Worm (Caenorhabditis elegans) whole organism, young adult: ENCODE data around the gene eri-12.

Source experiments
- F22D6.2 ChIP-seq: sonication (generic microtip); optimal IDR thresholded peaks from 2 replicates; lab custom pipeline; 2016; ENCODE audit warnings: mild to moderate bottlenecking, missing genetic modification characterization, missing compliant biosample characterization
- K11D2.4 ChIP-seq: fragments of 200-800 bp; sonication (Bioruptor generic); IDR thresholded peaks from 2 replicates; pipeline ENCODE4 v1.3.6; 2022; ENCODE audit warnings: missing genetic modification reagents, missing genetic modification characterization, missing compliant biosample characterization
- Y53F4B.3 ChIP-seq: fragments of 200-800 bp; sonication (Bioruptor generic); IDR thresholded peaks from 2 replicates; pipeline ENCODE4 v1.3.6; 2022; ENCODE audit warnings: missing genetic modification reagents, missing genetic modification characterization, missing compliant biosample characterization
- Y53G8AR.9 ChIP-seq: fragments of 200-800 bp; sonication (Bioruptor generic); conservative IDR thresholded peaks from 2 replicates; pipeline ENCODE4 v1.3.6; 2022; ENCODE audit warnings: missing genetic modification reagents, missing genetic modification characterization, missing compliant biosample characterization
- Y56A3A.18 ChIP-seq: fragments of 200-800 bp; sonication (Bioruptor generic); IDR thresholded peaks from 2 replicates; pipeline ENCODE4 v1.3.6; 2022; ENCODE audit warnings: missing genetic modification reagents, missing genetic modification characterization, missing compliant biosample characterization
- Y95B8A.8 ChIP-seq: fragments of 200-800 bp; sonication (Bioruptor generic); IDR thresholded peaks from 2 replicates; pipeline ENCODE4 v1.3.6; 2022; ENCODE audit warnings: missing genetic modification reagents, missing genetic modification characterization, missing compliant biosample characterization
- ZK185.1 ChIP-seq: sonication (generic microtip); optimal IDR thresholded peaks from 2 replicates; lab custom pipeline; 2016; ENCODE audit warnings: mild to moderate bottlenecking, missing genetic modification characterization, missing compliant biosample characterization; ENCODE audit not compliant: poor library complexity, severe bottlenecking
- akir-1 ChIP-seq: fragments of 200-800 bp; sonication (Bioruptor generic); optimal IDR thresholded peaks from 2 replicates; lab custom pipeline; 2018; ENCODE audit warnings: mild to moderate bottlenecking, missing genetic modification characterization, moderate library complexity, missing compliant biosample characterization
- atf-7 ChIP-seq: sonication (generic microtip); optimal IDR thresholded peaks from 2 replicates; lab custom pipeline; 2017; ENCODE audit warnings: mild to moderate bottlenecking, missing genetic modification characterization, missing compliant biosample characterization
- attf-3 ChIP-seq: fragments of 200-800 bp; sonication (Bioruptor generic); conservative IDR thresholded peaks from 2 replicates; pipeline ENCODE4 v1.3.6; 2022; ENCODE audit warnings: missing genetic modification reagents, missing genetic modification characterization, missing compliant biosample characterization
- bed-1 ChIP-seq: fragments of 200-800 bp; sonication (Bioruptor generic); IDR thresholded peaks from 2 replicates; pipeline ENCODE4 v1.3.6; 2022; ENCODE audit warnings: missing genetic modification reagents, missing genetic modification characterization, missing compliant biosample characterization
- cebp-1 ChIP-seq, 2 experiments: fragments of 200-800 bp in 1 of 2; sonication (Bioruptor generic) in 1 of 2; sonication (generic microtip) in 1 of 2; IDR thresholded peaks in 1 of 2; optimal IDR thresholded peaks in 1 of 2; 2 replicates each; pipeline versions ENCODE4 v1.3.6 to Lab custom; 2017 to 2022; ENCODE audit warnings: missing compliant biosample characterization in 2 of 2, missing genetic modification characterization in 2 of 2, mild to moderate bottlenecking in 1 of 2, missing genetic modification reagents in 1 of 2, moderate library complexity in 1 of 2
- ceh-27 ChIP-seq: fragments of 200-800 bp; sonication (Bioruptor generic); optimal IDR thresholded peaks from 2 replicates; lab custom pipeline; 2018; ENCODE audit warnings: mild to moderate bottlenecking, missing genetic modification characterization, moderate library complexity, missing compliant biosample characterization
- ceh-91 ChIP-seq: fragments of 200-800 bp; sonication (Bioruptor generic); IDR thresholded peaks from 2 replicates; pipeline ENCODE4 v1.3.6; 2022; ENCODE audit warnings: missing genetic modification reagents, missing genetic modification characterization, missing compliant biosample characterization
- chd-7 ChIP-seq: sonication (generic microtip); optimal IDR thresholded peaks from 2 replicates; lab custom pipeline; 2016; ENCODE audit warnings: mild to moderate bottlenecking, missing genetic modification characterization, moderate library complexity, missing compliant biosample characterization
- dox-1 ChIP-seq: fragments of 200-800 bp; sonication (Bioruptor generic); IDR thresholded peaks from 2 replicates; pipeline ENCODE4 v1.3.6; 2022; ENCODE audit warnings: missing genetic modification reagents, missing genetic modification characterization, missing compliant biosample characterization
- efl-1 ChIP-seq: fragments of 150-350 bp; optimal IDR thresholded peaks from 2 replicates; lab custom pipeline; 2014; ENCODE audit warnings: missing biosample characterization, missing genetic modification reagents, missing genetic modification characterization
- egl-18 ChIP-seq: fragments of 200-800 bp; sonication (Bioruptor generic); IDR thresholded peaks from 2 replicates; pipeline ENCODE4 v1.3.6; 2022; ENCODE audit warnings: missing genetic modification reagents, missing genetic modification characterization, missing compliant biosample characterization
- ets-4 ChIP-seq: fragments of 200-800 bp; sonication (Bioruptor generic); optimal IDR thresholded peaks from 2 replicates; lab custom pipeline; 2018; ENCODE audit warnings: mild to moderate bottlenecking, missing genetic modification characterization, missing compliant biosample characterization
- hlh-12 ChIP-seq: sonication (generic microtip); optimal IDR thresholded peaks from 2 replicates; lab custom pipeline; 2016; ENCODE audit warnings: missing genetic modification characterization, missing compliant biosample characterization
- hlh-26 ChIP-seq: fragments of 200-800 bp; sonication (Bioruptor generic); conservative IDR thresholded peaks from 2 replicates; pipeline ENCODE4 v1.3.6; 2022; ENCODE audit warnings: missing genetic modification reagents, missing genetic modification characterization, missing compliant biosample characterization
- lag-1 ChIP-seq: fragments of 200-800 bp; sonication (Bioruptor generic); IDR thresholded peaks from 2 replicates; pipeline ENCODE4 v1.3.6; 2022; ENCODE audit warnings: missing genetic modification reagents, missing genetic modification characterization, missing compliant biosample characterization
- let-526 ChIP-seq: fragments of 200-800 bp; sonication (Bioruptor generic); IDR thresholded peaks from 2 replicates; pipeline ENCODE4 v1.3.6; 2022; ENCODE audit warnings: missing genetic modification reagents, missing genetic modification characterization, missing compliant biosample characterization
- lir-1 ChIP-seq: fragments of 200-800 bp; sonication (Bioruptor generic); conservative IDR thresholded peaks from 2 replicates; pipeline ENCODE4 v1.3.6; 2022; ENCODE audit warnings: missing genetic modification reagents, missing genetic modification characterization, missing compliant biosample characterization
- madf-10 ChIP-seq: sonication (generic microtip); optimal IDR thresholded peaks from 2 replicates; lab custom pipeline; 2016; ENCODE audit warnings: mild to moderate bottlenecking, missing genetic modification characterization, missing compliant biosample characterization
- madf-3 ChIP-seq: fragments of 200-800 bp; sonication (Bioruptor generic); IDR thresholded peaks from 2 replicates; pipeline ENCODE4 v1.3.6; 2022; ENCODE audit warnings: missing genetic modification reagents, missing genetic modification characterization, missing compliant biosample characterization
- mcd-1 ChIP-seq: fragments of 200-800 bp; sonication (Bioruptor generic); IDR thresholded peaks from 2 replicates; pipeline ENCODE4 v1.3.6; 2022; ENCODE audit warnings: missing genetic modification reagents, missing genetic modification characterization, missing compliant biosample characterization
- nfya-1 ChIP-seq: sonication (generic microtip); optimal IDR thresholded peaks from 2 replicates; lab custom pipeline; 2017; ENCODE audit warnings: antibody characterized with exemption, missing compliant biosample characterization, missing genetic modification characterization, borderline replicate concordance; ENCODE audit not compliant: insufficient read depth
- nfyb-1 ChIP-seq: fragments of 200-800 bp; sonication (Bioruptor generic); IDR thresholded peaks from 2 replicates; pipeline ENCODE4 v1.3.6; 2022; ENCODE audit warnings: missing genetic modification reagents, missing genetic modification characterization, missing compliant biosample characterization
- nhr-80 ChIP-seq: sonication (generic microtip); optimal IDR thresholded peaks from 2 replicates; lab custom pipeline; 2016; ENCODE audit warnings: missing genetic modification characterization, missing compliant biosample characterization
- pbrm-1 ChIP-seq: fragments of 200-800 bp; sonication (Bioruptor generic); IDR thresholded peaks from 2 replicates; pipeline ENCODE4 v1.3.6; 2022; ENCODE audit warnings: missing genetic modification reagents, missing genetic modification characterization, missing compliant biosample characterization
- pha-4 ChIP-seq: fragments of 150-350 bp; sonication (generic microtip); optimal IDR thresholded peaks from 2 replicates; lab custom pipeline; 2014; ENCODE audit warnings: missing biosample characterization, missing genetic modification reagents, missing genetic modification characterization
- repo-1 ChIP-seq: sonication (generic microtip); optimal IDR thresholded peaks from 2 replicates; lab custom pipeline; 2017; ENCODE audit warnings: mild to moderate bottlenecking, missing genetic modification characterization, missing compliant biosample characterization
- rpc-1 ChIP-seq, 2 experiments: fragments of 150-350 bp in 1 of 2; sonication (generic microtip) in 1 of 2; optimal IDR thresholded peaks; 2 replicates each; lab custom pipeline; 2014 to 2018; ENCODE audit warnings: missing biosample characterization in 1 of 2, missing genetic modification characterization in 1 of 2, missing genetic modification reagents in 1 of 2, missing genotype in 1 of 2
- snpc-1.1 ChIP-seq: sonication (generic microtip); optimal IDR thresholded peaks from 2 replicates; lab custom pipeline; 2017; ENCODE audit warnings: missing genetic modification characterization, mild to moderate bottlenecking, missing compliant biosample characterization, antibody characterized with exemption, moderate library complexity, missing genotype, missing genetic modification reagents; ENCODE audit not compliant: insufficient read depth
- snpc-4 ChIP-seq, 5 experiments: fragments of 150-350 bp in 1 of 5; sonication (generic microtip) in 4 of 5; optimal IDR thresholded peaks; 2 replicates each; lab custom pipeline; 2014 to 2018; ENCODE audit warnings: missing genetic modification characterization in 5 of 5, missing biosample characterization in 3 of 5, antibody characterized with exemption in 2 of 5, mild to moderate bottlenecking in 2 of 5, missing compliant biosample characterization in 2 of 5, missing genotype in 2 of 5, moderate library complexity in 2 of 5, missing genetic modification reagents in 1 of 5
- tbx-9 ChIP-seq: sonication (generic microtip); optimal IDR thresholded peaks from 2 replicates; lab custom pipeline; 2016; ENCODE audit warnings: borderline replicate concordance, missing genetic modification characterization, inconsistent platforms, missing compliant biosample characterization
- tlf-1 ChIP-seq: fragments of 200-800 bp; sonication (Bioruptor generic); optimal IDR thresholded peaks from 2 replicates; lab custom pipeline; 2018; ENCODE audit warnings: mild to moderate bottlenecking, missing genetic modification characterization, missing compliant biosample characterization
- unc-62 ChIP-seq: fragments of 150-350 bp; optimal IDR thresholded peaks from 2 replicates; lab custom pipeline; 2014; ENCODE audit warnings: missing biosample characterization, missing genetic modification reagents, missing genetic modification characterization
- xnd-1 ChIP-seq: sonication (generic microtip); optimal IDR thresholded peaks from 2 replicates; lab custom pipeline; 2016; ENCODE audit warnings: missing genotype, missing genetic modification reagents, missing genetic modification characterization, missing compliant biosample characterization
- ztf-26 ChIP-seq: sonication (generic microtip); optimal IDR thresholded peaks from 2 replicates; lab custom pipeline; 2017; ENCODE audit warnings: missing genetic modification characterization, missing compliant biosample characterization
- ztf-3 ChIP-seq: fragments of 200-800 bp; sonication (Bioruptor generic); optimal IDR thresholded peaks from 2 replicates; lab custom pipeline; 2018; ENCODE audit warnings: mild to moderate bottlenecking, missing genetic modification characterization, missing compliant biosample characterization

eri-12 gene

DNA sequence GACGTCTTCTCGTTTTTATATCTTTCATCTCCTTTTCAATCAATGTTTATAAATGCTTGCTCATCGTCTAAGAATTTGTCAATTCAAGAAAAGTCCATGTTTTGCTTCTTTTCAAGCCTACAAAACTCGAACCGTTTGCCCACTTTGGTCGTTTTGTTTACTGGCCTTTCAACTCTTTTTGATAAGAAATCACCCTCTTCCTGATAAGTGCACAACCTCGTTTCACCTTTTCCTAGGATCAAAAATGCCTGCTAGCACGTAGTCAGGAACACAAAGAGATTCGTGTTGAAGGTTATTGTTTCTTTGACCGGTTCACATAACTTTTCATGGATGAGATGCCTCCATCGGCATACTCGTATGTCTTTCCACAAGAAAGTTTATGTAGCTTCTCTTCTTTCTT lies 40.0 kb downstream of the eri-12 start:
- TF ChIP-seq ztf-26 (tag; lab: Kevin White, UChicago) (no peak), attf-3 (no peak), Y56A3A.18 (no peak), nhr-80 (tag; lab: Kevin White, UChicago) (peak; percentile 42), akir-1 (GFP tag; lab: Kevin White, UChicago) (no peak), rpc-1 (optimal IDR thresholded peaks at IDR 0.05; lab: Kevin White, UChicago) (no peak), rpc-1 (tag; optimal IDR thresholded peaks at IDR 0.05; lab: Kevin White, UChicago) (no peak), bed-1 (no peak), F22D6.2 (tag; lab: Kevin White, UChicago) (no peak), ceh-91 (GFP tag; lab: Robert Waterston, UW) (no peak)

DNA sequence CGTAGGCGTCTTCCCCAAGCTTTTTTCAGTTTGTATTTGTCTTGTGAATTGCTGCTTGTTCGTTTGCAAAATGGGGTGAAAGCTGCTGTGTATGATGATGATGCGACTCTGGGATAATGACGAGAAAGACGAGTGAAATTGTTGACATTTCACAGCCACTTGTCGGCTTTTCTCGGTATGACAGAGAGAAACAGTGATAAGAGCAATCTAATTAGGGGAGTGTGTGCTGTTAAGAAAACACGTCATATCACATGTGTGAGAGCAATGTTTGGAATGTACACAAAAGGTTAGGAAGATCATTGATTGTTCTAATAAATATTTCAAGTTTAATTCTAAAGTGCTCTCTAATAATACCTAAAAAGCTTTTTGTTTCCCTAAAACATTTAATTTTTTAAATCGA lies 41.0 kb downstream of the eri-12 start:
- TF ChIP-seq pbrm-1 (GFP tag; lab: Robert Waterston, UW) (0 out of 2 replicates have a peak, but pooled peaks have one; percentile 15), ets-4 (no peak), nhr-80 (tag; lab: Kevin White, UChicago) (peak; percentile 38), chd-7 (tag; lab: Kevin White, UChicago) (peak; percentile 39), cebp-1 (GFP tag; IDR thresholded peaks at IDR 0.05; lab: Robert Waterston, UW) (no peak), cebp-1 (tag; optimal IDR thresholded peaks at IDR 0.05; lab: Kevin White, UChicago) (no peak), tlf-1 (GFP tag; lab: Kevin White, UChicago) (no peak), atf-7 (tag; lab: Kevin White, UChicago) (peak; percentile 78), madf-10 (tag; lab: Kevin White, UChicago) (no peak), unc-62 (GFP tag; lab: Kevin White, UChicago) (peak; percentile 39), tbx-9 (tag; lab: Kevin White, UChicago) (no peak), nfya-1 (tag; lab: Kevin White, UChicago) (no peak), Y53G8AR.9 (GFP tag; lab: Robert Waterston, UW) (no peak), pha-4 (tag; lab: Kevin White, UChicago) (peak; percentile 70), egl-18 (GFP tag; lab: Robert Waterston, UW) (no peak), lir-1 (GFP tag; lab: Robert Waterston, UW) (0 out of 2 replicates have a peak, but pooled peaks have one; percentile 37), nfyb-1 (peak; percentile 9; the same call in 1 of the 2 replicates), snpc-1.1 (tag; lab: Kevin White, UChicago) (no peak), dox-1 (0 out of 2 replicates have a peak, but pooled peaks have one; percentile 24), K11D2.4 (no peak), Y95B8A.8 (GFP tag; lab: Robert Waterston, UW) (0 out of 2 replicates have a peak, but pooled peaks have one; percentile 23), lag-1 (GFP tag; lab: Robert Waterston, UW) (no peak)

DNA sequence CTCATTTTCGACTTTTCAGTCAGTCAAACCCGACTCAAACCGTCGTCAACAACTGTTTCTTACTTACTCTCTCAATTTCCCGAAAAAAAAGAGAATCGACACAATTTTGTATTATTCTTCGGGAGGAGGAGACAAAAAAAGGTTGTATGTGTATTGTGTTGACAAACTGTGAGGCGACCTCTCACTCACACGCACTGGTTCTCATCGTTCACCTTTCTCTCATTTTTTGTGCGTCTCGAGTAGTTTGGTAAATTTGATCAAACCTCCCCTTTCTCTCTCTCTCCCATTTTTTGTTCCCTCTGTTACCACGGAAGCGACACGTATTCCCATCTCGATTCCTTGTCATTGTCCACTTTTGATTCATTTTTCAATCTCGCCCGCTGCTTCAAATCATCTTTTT lies 42.2 kb downstream of the eri-12 start:
- TF ChIP-seq ceh-27 (GFP tag; lab: Kevin White, UChicago) (peak; percentile 53), snpc-4 (GFP tag; optimal IDR thresholded peaks at IDR 0.05; lab: Kevin White, UChicago) (no peak), snpc-4 (tag; optimal IDR thresholded peaks at IDR 0.05; lab: Kevin White, UChicago) (no peak), nfyb-1 (0 out of 2 replicates have a peak, but pooled peaks have one; percentile 28)

DNA sequence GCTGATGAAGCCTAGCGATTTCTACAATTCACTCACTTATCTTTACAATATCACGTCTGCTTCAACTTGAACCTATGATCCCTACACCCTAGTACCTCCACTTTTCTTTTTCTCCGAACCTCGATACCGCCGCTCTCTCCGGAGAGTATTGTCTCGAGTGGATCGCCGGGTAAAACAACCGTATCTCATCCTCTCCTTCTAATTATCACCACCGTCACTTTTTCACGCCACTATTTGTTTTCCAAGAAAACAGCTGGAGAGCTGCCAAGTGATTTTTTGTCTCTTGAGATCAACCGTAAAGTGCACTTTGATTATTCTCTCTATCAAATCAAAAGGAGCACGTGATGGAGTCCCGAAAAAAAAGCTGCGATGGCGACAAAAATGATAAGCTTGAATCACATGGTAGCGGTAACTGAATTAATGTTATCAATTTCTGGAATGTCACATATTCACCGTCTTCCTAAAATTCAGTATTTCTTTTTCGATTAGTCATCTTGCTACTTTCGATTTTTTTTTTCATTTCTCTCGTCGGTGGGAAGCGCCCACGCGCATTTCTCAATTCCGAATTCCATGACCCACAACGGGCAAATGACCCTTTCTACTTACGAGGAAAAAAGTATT lies 43.0 kb downstream of the eri-12 start:
- TF ChIP-seq lir-1 (GFP tag; lab: Robert Waterston, UW) = no peak
- no peak for TF ChIP-seq Y53F4B.3 (GFP tag; lab: Robert Waterston, UW)
- no peak for TF ChIP-seq mcd-1
- TF ChIP-seq efl-1 (GFP tag; lab: Kevin White, UChicago) = no peak
- no peak for TF ChIP-seq hlh-26 (GFP tag; lab: Robert Waterston, UW)
- TF ChIP-seq xnd-1 (tag; lab: Kevin White, UChicago) = no peak
- TF ChIP-seq ZK185.1 (tag; lab: Kevin White, UChicago) = no peak
- TF ChIP-seq let-526 = no peak
- TF ChIP-seq repo-1 (tag; lab: Kevin White, UChicago) = no peak
- no peak for TF ChIP-seq F22D6.2 (tag; lab: Kevin White, UChicago)
- peak; percentile 66 for TF ChIP-seq nhr-80 (tag; lab: Kevin White, UChicago)
- TF ChIP-seq ztf-3 (GFP tag; lab: Kevin White, UChicago) = no peak
- TF ChIP-seq madf-3 (GFP tag; lab: Robert Waterston, UW) = no peak
- TF ChIP-seq hlh-12 (tag; lab: Kevin White, UChicago) = no peak
